Worm (Caenorhabditis elegans) whole organism, young adult: Measurements from ENCODE around the gene C50B8.6.

Experiments
- B0035.1 ChIP-seq: sonication (generic microtip); optimal IDR thresholded peaks from 2 replicates; lab custom pipeline; 2016; ENCODE audit warnings: missing genetic modification characterization, mild to moderate bottlenecking, missing compliant biosample characterization, missing genotype, missing genetic modification reagents
- F10E7.11 ChIP-seq: sonication (generic microtip); optimal IDR thresholded peaks from 2 replicates; lab custom pipeline; 2017; ENCODE audit warnings: mild to moderate bottlenecking, missing genetic modification characterization, moderate library complexity, missing compliant biosample characterization
- F33H1.4 ChIP-seq: fragments of 200-800 bp; sonication (Bioruptor generic); IDR thresholded peaks from 2 replicates; pipeline ENCODE4 v1.3.6; 2022; ENCODE audit warnings: missing genetic modification reagents, missing genetic modification characterization, missing compliant biosample characterization
- F37B4.10 ChIP-seq: fragments of 200-800 bp; sonication (Bioruptor generic); IDR thresholded peaks from 2 replicates; pipeline ENCODE4 v1.3.6; 2022; ENCODE audit warnings: missing genetic modification characterization, missing compliant biosample characterization
- F49E8.2 ChIP-seq: sonication (generic microtip); optimal IDR thresholded peaks from 3 replicates; lab custom pipeline; 2017; ENCODE audit warnings: missing genetic modification characterization, mild to moderate bottlenecking, missing compliant biosample characterization, antibody characterized with exemption, moderate library complexity; ENCODE audit not compliant: insufficient read depth
- K11D2.4 ChIP-seq: fragments of 200-800 bp; sonication (Bioruptor generic); IDR thresholded peaks from 2 replicates; pipeline ENCODE4 v1.3.6; 2022; ENCODE audit warnings: missing genetic modification reagents, missing genetic modification characterization, missing compliant biosample characterization
- K12H6.12 ChIP-seq: fragments of 200-800 bp; sonication (Bioruptor generic); optimal IDR thresholded peaks from 2 replicates; lab custom pipeline; 2018; ENCODE audit warnings: mild to moderate bottlenecking, missing genetic modification characterization, missing compliant biosample characterization
- Y53F4B.3 ChIP-seq: fragments of 200-800 bp; sonication (Bioruptor generic); IDR thresholded peaks from 2 replicates; pipeline ENCODE4 v1.3.6; 2022; ENCODE audit warnings: missing genetic modification reagents, missing genetic modification characterization, missing compliant biosample characterization
- Y53G8AR.9 ChIP-seq: fragments of 200-800 bp; sonication (Bioruptor generic); conservative IDR thresholded peaks from 2 replicates; pipeline ENCODE4 v1.3.6; 2022; ENCODE audit warnings: missing genetic modification reagents, missing genetic modification characterization, missing compliant biosample characterization
- Y56A3A.18 ChIP-seq: fragments of 200-800 bp; sonication (Bioruptor generic); IDR thresholded peaks from 2 replicates; pipeline ENCODE4 v1.3.6; 2022; ENCODE audit warnings: missing genetic modification reagents, missing genetic modification characterization, missing compliant biosample characterization
- ZK185.1 ChIP-seq: sonication (generic microtip); optimal IDR thresholded peaks from 2 replicates; lab custom pipeline; 2016; ENCODE audit warnings: mild to moderate bottlenecking, missing genetic modification characterization, missing compliant biosample characterization; ENCODE audit not compliant: poor library complexity, severe bottlenecking
- ama-1 ChIP-seq, 3 experiments: fragments of 150-350 bp in 1 of 3; sonication (generic microtip) in 2 of 3; optimal IDR thresholded peaks; 2 replicates each; lab custom pipeline; 2014 to 2018; ENCODE audit warnings: missing biosample characterization in 2 of 3, missing genetic modification characterization in 2 of 3, missing genetic modification reagents in 2 of 3
- atf-7 ChIP-seq: sonication (generic microtip); optimal IDR thresholded peaks from 2 replicates; lab custom pipeline; 2017; ENCODE audit warnings: mild to moderate bottlenecking, missing genetic modification characterization, missing compliant biosample characterization
- attf-5 ChIP-seq: fragments of 200-800 bp; sonication (Bioruptor generic); optimal IDR thresholded peaks from 2 replicates; lab custom pipeline; 2018; ENCODE audit warnings: mild to moderate bottlenecking, missing genetic modification characterization, missing compliant biosample characterization
- bed-2 ChIP-seq: fragments of 200-800 bp; sonication (Bioruptor generic); IDR thresholded peaks from 2 replicates; pipeline ENCODE4 v1.3.6; 2022; ENCODE audit warnings: missing genetic modification reagents, missing genetic modification characterization, missing compliant biosample characterization
- cebp-2 ChIP-seq: fragments of 200-800 bp; sonication (Bioruptor generic); IDR thresholded peaks from 2 replicates; pipeline ENCODE4 v1.3.6; 2022; ENCODE audit warnings: missing genetic modification characterization, missing compliant biosample characterization
- ceh-100 ChIP-seq: fragments of 200-800 bp; sonication (Bioruptor generic); IDR thresholded peaks from 2 replicates; pipeline ENCODE4 v1.3.6; 2022; ENCODE audit warnings: missing genetic modification reagents, missing genetic modification characterization, missing compliant biosample characterization
- ceh-40 ChIP-seq: fragments of 200-800 bp; sonication (Bioruptor generic); IDR thresholded peaks from 2 replicates; pipeline ENCODE4 v1.3.6; 2022; ENCODE audit warnings: missing genetic modification characterization, missing compliant biosample characterization
- chd-7 ChIP-seq: sonication (generic microtip); optimal IDR thresholded peaks from 2 replicates; lab custom pipeline; 2016; ENCODE audit warnings: mild to moderate bottlenecking, missing genetic modification characterization, moderate library complexity, missing compliant biosample characterization
- dox-1 ChIP-seq: fragments of 200-800 bp; sonication (Bioruptor generic); IDR thresholded peaks from 2 replicates; pipeline ENCODE4 v1.3.6; 2022; ENCODE audit warnings: missing genetic modification reagents, missing genetic modification characterization, missing compliant biosample characterization
- efl-1 ChIP-seq: fragments of 150-350 bp; optimal IDR thresholded peaks from 2 replicates; lab custom pipeline; 2014; ENCODE audit warnings: missing biosample characterization, missing genetic modification reagents, missing genetic modification characterization
- ekl-4 ChIP-seq: fragments of 200-800 bp; sonication (Bioruptor generic); IDR thresholded peaks from 2 replicates; pipeline ENCODE4 v1.3.6; 2022; ENCODE audit warnings: missing genetic modification reagents, missing genetic modification characterization, missing compliant biosample characterization
- hsf-1 ChIP-seq: fragments of 200-800 bp; sonication (Bioruptor generic); IDR thresholded peaks from 2 replicates; pipeline ENCODE4 v1.3.6; 2022; ENCODE audit warnings: missing genetic modification reagents, missing genetic modification characterization, missing compliant biosample characterization
- lag-1 ChIP-seq: fragments of 200-800 bp; sonication (Bioruptor generic); IDR thresholded peaks from 2 replicates; pipeline ENCODE4 v1.3.6; 2022; ENCODE audit warnings: missing genetic modification reagents, missing genetic modification characterization, missing compliant biosample characterization
- lir-1 ChIP-seq: fragments of 200-800 bp; sonication (Bioruptor generic); conservative IDR thresholded peaks from 2 replicates; pipeline ENCODE4 v1.3.6; 2022; ENCODE audit warnings: missing genetic modification reagents, missing genetic modification characterization, missing compliant biosample characterization
- lsl-1 ChIP-seq: fragments of 200-800 bp; sonication (Bioruptor generic); optimal IDR thresholded peaks from 2 replicates; lab custom pipeline; 2018; ENCODE audit warnings: mild to moderate bottlenecking, missing genetic modification characterization, moderate library complexity, missing compliant biosample characterization
- madf-6 ChIP-seq: fragments of 200-800 bp; sonication (Bioruptor generic); IDR thresholded peaks from 2 replicates; pipeline ENCODE4 v1.3.6; 2022; ENCODE audit warnings: missing genetic modification reagents, missing genetic modification characterization, missing compliant biosample characterization
- madf-8 ChIP-seq: fragments of 200-800 bp; sonication (Bioruptor generic); conservative IDR thresholded peaks from 2 replicates; pipeline ENCODE4 v1.3.6; 2022; ENCODE audit warnings: missing genetic modification reagents, missing genetic modification characterization, missing compliant biosample characterization
- mel-28 ChIP-seq: sonication (generic microtip); optimal IDR thresholded peaks from 2 replicates; lab custom pipeline; 2016; ENCODE audit warnings: borderline replicate concordance, mild to moderate bottlenecking, missing genetic modification characterization, missing compliant biosample characterization
- mes-4 ChIP-seq: sonication (generic microtip); optimal IDR thresholded peaks from 2 replicates; lab custom pipeline; 2016; ENCODE audit warnings: missing genotype, missing genetic modification characterization, missing compliant biosample characterization
- nfyb-1 ChIP-seq: fragments of 200-800 bp; sonication (Bioruptor generic); IDR thresholded peaks from 2 replicates; pipeline ENCODE4 v1.3.6; 2022; ENCODE audit warnings: missing genetic modification reagents, missing genetic modification characterization, missing compliant biosample characterization
- nhr-80 ChIP-seq: sonication (generic microtip); optimal IDR thresholded peaks from 2 replicates; lab custom pipeline; 2016; ENCODE audit warnings: missing genetic modification characterization, missing compliant biosample characterization
- nhr-90 ChIP-seq: sonication (generic microtip); optimal IDR thresholded peaks from 2 replicates; lab custom pipeline; 2016; ENCODE audit warnings: missing genotype, mild to moderate bottlenecking, missing genetic modification characterization, missing compliant biosample characterization
- pbrm-1 ChIP-seq: fragments of 200-800 bp; sonication (Bioruptor generic); IDR thresholded peaks from 2 replicates; pipeline ENCODE4 v1.3.6; 2022; ENCODE audit warnings: missing genetic modification reagents, missing genetic modification characterization, missing compliant biosample characterization
- sdz-38 ChIP-seq: sonication (generic microtip); optimal IDR thresholded peaks from 2 replicates; lab custom pipeline; 2016; ENCODE audit warnings: missing genotype, missing genetic modification characterization, missing compliant biosample characterization
- snpc-3.4 ChIP-seq: sonication (generic microtip); optimal IDR thresholded peaks from 2 replicates; lab custom pipeline; 2017; ENCODE audit warnings: missing genetic modification characterization, mild to moderate bottlenecking, missing compliant biosample characterization, antibody characterized with exemption, moderate library complexity, missing genotype, missing genetic modification reagents
- somi-1 ChIP-seq: fragments of 200-800 bp; sonication (Bioruptor generic); optimal IDR thresholded peaks from 2 replicates; lab custom pipeline; 2018; ENCODE audit warnings: mild to moderate bottlenecking, missing genetic modification characterization, missing compliant biosample characterization
- tbx-9 ChIP-seq: sonication (generic microtip); optimal IDR thresholded peaks from 2 replicates; lab custom pipeline; 2016; ENCODE audit warnings: borderline replicate concordance, missing genetic modification characterization, inconsistent platforms, missing compliant biosample characterization
- tlf-1 ChIP-seq: fragments of 200-800 bp; sonication (Bioruptor generic); optimal IDR thresholded peaks from 2 replicates; lab custom pipeline; 2018; ENCODE audit warnings: mild to moderate bottlenecking, missing genetic modification characterization, missing compliant biosample characterization
- xnd-1 ChIP-seq: sonication (generic microtip); optimal IDR thresholded peaks from 2 replicates; lab custom pipeline; 2016; ENCODE audit warnings: missing genotype, missing genetic modification reagents, missing genetic modification characterization, missing compliant biosample characterization
- zfh-2 ChIP-seq: fragments of 200-800 bp; sonication (Bioruptor generic); conservative IDR thresholded peaks from 2 replicates; pipeline ENCODE4 v1.3.6; 2022; ENCODE audit warnings: missing genetic modification reagents, missing genetic modification characterization, missing compliant biosample characterization
- ztf-22 ChIP-seq: fragments of 200-800 bp; sonication (Bioruptor generic); optimal IDR thresholded peaks from 2 replicates; lab custom pipeline; 2018; ENCODE audit warnings: mild to moderate bottlenecking, missing genetic modification characterization, moderate library complexity, missing compliant biosample characterization
- ztf-26 ChIP-seq: sonication (generic microtip); optimal IDR thresholded peaks from 2 replicates; lab custom pipeline; 2017; ENCODE audit warnings: missing genetic modification characterization, missing compliant biosample characterization
- ztf-28 ChIP-seq: fragments of 200-800 bp; sonication (Bioruptor generic); IDR thresholded peaks from 2 replicates; pipeline ENCODE4 v1.3.6; 2022; ENCODE audit warnings: missing genetic modification reagents, missing genetic modification characterization, missing compliant biosample characterization

Gene C50B8.6

DNA sequence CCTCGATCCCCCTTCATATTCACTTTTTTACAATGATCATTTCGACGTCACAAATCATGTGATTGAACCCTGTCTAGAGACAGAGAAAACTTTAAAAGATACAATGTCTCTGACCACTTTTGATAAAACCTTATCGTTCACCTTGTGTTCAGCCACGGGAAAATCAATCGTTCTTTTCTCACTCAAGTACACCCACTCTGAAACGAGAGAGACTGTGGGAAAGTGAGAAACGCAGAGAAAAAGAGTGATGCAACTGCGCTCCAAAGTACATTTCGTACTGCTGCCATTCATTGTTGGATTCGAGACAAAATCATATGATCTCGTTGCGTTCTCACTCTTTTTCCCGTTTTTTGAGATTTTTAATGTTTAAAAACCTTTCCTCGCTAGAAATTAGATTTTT lies 13.6 kb upstream of the C50B8.6 start (continued):
- TF ChIP-seq mel-28, result no peak
- peak; percentile 29 for TF ChIP-seq lsl-1
- 0 out of 2 replicates have a peak, but pooled peaks have one; percentile 22 for TF ChIP-seq ceh-100 (GFP tag; lab: Robert Waterston, UW)
- no peak for TF ChIP-seq cebp-2 (GFP tag; lab: Robert Waterston, UW)
- no peak for TF ChIP-seq lag-1 (GFP tag; lab: Robert Waterston, UW)
- no peak for TF ChIP-seq xnd-1
- TF ChIP-seq nhr-80, result peak; percentile 97
- TF ChIP-seq ama-1 (optimal IDR thresholded peaks at IDR 0.05; lab: Kevin White, UChicago), result peak; percentile 18
- no peak for TF ChIP-seq ama-1 (GFP tag; optimal IDR thresholded peaks at IDR 0.05; lab: Kevin White, UChicago)
- TF ChIP-seq chd-7 (tag; lab: Kevin White, UChicago), result peak; percentile 81
- TF ChIP-seq snpc-3.4 (tag; lab: Kevin White, UChicago), result no peak
- peak; percentile 9; the same call in 1 of the 2 replicates for TF ChIP-seq hsf-1
- peak; percentile 82 for TF ChIP-seq somi-1
- peak; percentile 63 for TF ChIP-seq tlf-1 (GFP tag; lab: Kevin White, UChicago)
- peak; percentile 42; the same call in 1 of the 2 replicates for TF ChIP-seq madf-6
- no peak for TF ChIP-seq bed-2 (GFP tag; lab: Robert Waterston, UW)
- TF ChIP-seq nfyb-1, result peak; percentile 80
- no peak for TF ChIP-seq ztf-28 (GFP tag; lab: Robert Waterston, UW)
- peak; percentile 67 for TF ChIP-seq ztf-26 (tag; lab: Kevin White, UChicago)
- no peak for TF ChIP-seq B0035.1 (tag; lab: Kevin White, UChicago)
- TF ChIP-seq pbrm-1 (GFP tag; lab: Robert Waterston, UW), result peak; percentile 75
- TF ChIP-seq Y53F4B.3 (GFP tag; lab: Robert Waterston, UW), result no peak
- TF ChIP-seq K11D2.4 (GFP tag; lab: Robert Waterston, UW), result peak; percentile 65; the same call in 1 of the 2 replicates
- TF ChIP-seq madf-8 (GFP tag; lab: Robert Waterston, UW), result no peak
- TF ChIP-seq ZK185.1 (tag; lab: Kevin White, UChicago), result peak; percentile 70
- TF ChIP-seq tbx-9, result no peak
- TF ChIP-seq ekl-4 (GFP tag; lab: Robert Waterston, UW), result no peak
- no peak for TF ChIP-seq ceh-40 (GFP tag; lab: Robert Waterston, UW)
- TF ChIP-seq nhr-90, result peak; percentile 56
- TF ChIP-seq dox-1 (GFP tag; lab: Robert Waterston, UW), result peak; percentile 83
- no peak for TF ChIP-seq F37B4.10 (GFP tag; lab: Robert Waterston, UW)
- TF ChIP-seq F33H1.4 (GFP tag; lab: Robert Waterston, UW), result peak; percentile 22; the same call in 1 of the 2 replicates

DNA sequence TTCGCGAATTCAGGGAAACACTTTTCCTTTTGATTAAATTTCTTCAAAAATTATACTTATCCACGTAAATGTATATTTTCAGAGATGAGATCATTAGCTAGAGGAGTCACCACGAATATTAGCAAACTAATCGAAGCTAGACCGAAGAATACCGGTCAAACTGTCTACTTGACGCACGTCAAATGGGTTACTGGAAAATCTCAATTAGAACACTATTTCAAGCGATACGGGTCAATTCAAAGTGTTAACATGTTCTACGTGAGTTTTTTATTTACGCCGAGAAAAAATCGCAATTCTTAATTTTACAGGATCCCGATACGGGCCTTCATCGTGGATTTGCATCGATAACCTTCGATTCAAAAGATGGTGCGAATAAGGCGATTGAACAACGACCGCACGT lies 13.0 kb upstream of the C50B8.6 start, which contains the start of gene slrp-1:
Gene slrp-1 (plus strand): TSS at position 83 of the 400 bp plus-strand sequence.
- TF ChIP-seq ekl-4 (GFP tag; lab: Robert Waterston, UW) (0 out of 2 replicates have a peak, but pooled peaks have one; percentile 21), sdz-38 (tag; lab: Kevin White, UChicago) (no peak), ztf-22 (GFP tag; lab: Kevin White, UChicago) (no peak), chd-7 (tag; lab: Kevin White, UChicago) (no peak), lir-1 (0 out of 2 replicates have a peak, but pooled peaks have one; percentile 15), bed-2 (GFP tag; lab: Robert Waterston, UW) (no peak), mes-4 (tag; lab: Kevin White, UChicago) (no peak), dox-1 (GFP tag; lab: Robert Waterston, UW) (peak; percentile 16; the same call in 1 of the 2 replicates)

DNA sequence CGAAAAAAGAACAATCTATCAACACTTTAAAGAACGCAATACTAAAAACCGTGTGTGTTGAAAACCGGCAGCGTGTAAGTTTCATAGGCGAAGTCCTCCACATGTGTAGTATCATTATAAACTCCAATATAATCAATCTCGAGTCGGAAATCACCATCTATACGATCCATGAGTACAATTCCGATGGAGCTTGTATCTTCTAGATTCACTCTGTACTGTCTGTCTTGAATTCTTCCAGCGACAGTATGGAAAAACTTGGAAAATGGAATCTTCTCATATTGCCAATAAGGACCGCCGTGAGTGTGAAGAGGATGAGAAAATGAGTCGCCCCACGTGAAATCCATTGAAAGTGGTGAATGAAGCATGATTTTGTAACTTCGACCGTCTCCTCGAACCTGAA lies 11.8 kb upstream of the C50B8.6 start:
- TF ChIP-seq somi-1 (no peak), efl-1 (no peak), Y56A3A.18 (GFP tag; lab: Robert Waterston, UW) (peak; percentile 86), dox-1 (GFP tag; lab: Robert Waterston, UW) (no peak), attf-5 (GFP tag; lab: Kevin White, UChicago) (peak; percentile 23), nhr-90 (peak; percentile 10), K11D2.4 (GFP tag; lab: Robert Waterston, UW) (peak; percentile 50; the same call in 1 of the 2 replicates), atf-7 (tag; lab: Kevin White, UChicago) (peak; percentile 74), F49E8.2 (no peak), zfh-2 (GFP tag; lab: Robert Waterston, UW) (no peak), Y53F4B.3 (GFP tag; lab: Robert Waterston, UW) (no peak), K12H6.12 (tag; lab: Kevin White, UChicago) (no peak), F10E7.11 (tag; lab: Kevin White, UChicago) (peak; percentile 59), madf-8 (GFP tag; lab: Robert Waterston, UW) (no peak), madf-6 (peak; percentile 51), nfyb-1 (peak; percentile 77), ztf-22 (GFP tag; lab: Kevin White, UChicago) (no peak), F37B4.10 (GFP tag; lab: Robert Waterston, UW) (no peak), Y53G8AR.9 (GFP tag; lab: Robert Waterston, UW) (peak; percentile 90)
